Fruit fly (Drosophila melanogaster): ENCODE data around the gene Nubp2.

The Nubp2 gene

dm6 chr3L:20494780-20495591 is 31.4 kb upstream of the Nubp2 start, which contains the start of gene ZnT77C (continued):
- no peak for TF ChIP-seq gem (tag; optimal IDR thresholded peaks at IDR 0.05)
- no peak for TF ChIP-seq Hr3 (GFP tag; optimal IDR thresholded peaks at IDR 0.05)
- TF ChIP-seq D19B (GFP tag; optimal IDR thresholded peaks at IDR 0.05) = no peak
- no peak for TF ChIP-seq bsh (GFP tag; optimal IDR thresholded peaks at IDR 0.05)
- peak; percentile 57 for TF ChIP-seq CG11504 (tag; optimal IDR thresholded peaks at IDR 0.05)
- TF ChIP-seq Nf-YA (GFP tag; IDR thresholded peaks at IDR 0.05) = no peak
- TF ChIP-seq CrebB (tag; optimal IDR thresholded peaks at IDR 0.05) = peak; percentile 7
- no peak for TF ChIP-seq CHES-1-like (GFP tag; optimal IDR thresholded peaks at IDR 0.05)
- TF ChIP-seq CG14014 (GFP tag; IDR thresholded peaks at IDR 0.05) = no peak
- TF ChIP-seq CG9797 (GFP tag; optimal IDR thresholded peaks at IDR 0.05) = peak; percentile 68
- peak; percentile 48 for TF ChIP-seq CoRest (tag; optimal IDR thresholded peaks at IDR 0.05)
- peak; percentile 22 for TF ChIP-seq CG12659 (GFP tag; optimal IDR thresholded peaks at IDR 0.05)
- no peak for TF ChIP-seq CG7357 (GFP tag; IDR thresholded peaks at IDR 0.05)
- TF ChIP-seq Dip3 (GFP tag; optimal IDR thresholded peaks at IDR 0.05) = no peak
- no peak for TF ChIP-seq CG7372 (GFP tag; IDR thresholded peaks at IDR 0.05)
- no peak for TF ChIP-seq CG4404 (GFP tag; IDR thresholded peaks at IDR 0.05)
- TF ChIP-seq Dbx (GFP tag; IDR thresholded peaks at IDR 0.05) = no peak
- TF ChIP-seq yki (optimal IDR thresholded peaks at IDR 0.05) = no peak
- no peak for TF ChIP-seq Trl (optimal IDR thresholded peaks at IDR 0.05)
- no peak for TF ChIP-seq Trl (GFP tag; optimal IDR thresholded peaks at IDR 0.05)
- TF ChIP-seq slp2 (GFP tag; optimal IDR thresholded peaks at IDR 0.05) = no peak
- peak; percentile 70 for TF ChIP-seq sens (GFP tag)
- TF ChIP-seq da (GFP tag; optimal IDR thresholded peaks at IDR 0.05) = no peak
- peak; percentile 60 for TF ChIP-seq MBD-R2 (GFP tag; IDR thresholded peaks at IDR 0.05)
- TF ChIP-seq BEAF-32 (GFP tag; optimal IDR thresholded peaks at IDR 0.05) = peak; percentile 41
- no peak for TF ChIP-seq chinmo (GFP tag; IDR thresholded peaks at IDR 0.05; ENCODE audit: partially characterized antibody)
- TF ChIP-seq Hsf (GFP tag; optimal IDR thresholded peaks at IDR 0.05) = no peak
- no peak for TF ChIP-seq CG10654 (GFP tag; optimal IDR thresholded peaks at IDR 0.05)
- no peak for TF ChIP-seq fu2 (GFP tag; optimal IDR thresholded peaks at IDR 0.05)
- no peak for TF ChIP-seq sd (tag; optimal IDR thresholded peaks at IDR 0.05)
- no peak for TF ChIP-seq sc (optimal IDR thresholded peaks at IDR 0.05)
- TF ChIP-seq sc (GFP tag; optimal IDR thresholded peaks at IDR 0.05) = no peak
- no peak for TF ChIP-seq CG11560 (tag; IDR thresholded peaks at IDR 0.05)
- TF ChIP-seq Ets97D (GFP tag; optimal IDR thresholded peaks at IDR 0.05) = peak; percentile 29
- peak; percentile 56 for TF ChIP-seq bigmax (GFP tag; optimal IDR thresholded peaks at IDR 0.05)
- no peak for TF ChIP-seq Usf (GFP tag; optimal IDR thresholded peaks at IDR 0.05)
- TF ChIP-seq CG43689 (GFP tag; IDR thresholded peaks at IDR 0.05) = no peak
- TF ChIP-seq usp (GFP tag; optimal IDR thresholded peaks at IDR 0.05) = no peak
- TF ChIP-seq eyg (GFP tag; optimal IDR thresholded peaks at IDR 0.05) = no peak
- TF ChIP-seq ranshi (GFP tag; IDR thresholded peaks at IDR 0.05) = no peak
- no peak for TF ChIP-seq Adf1 (GFP tag; IDR thresholded peaks at IDR 0.05)
- TF ChIP-seq CG4424 (GFP tag; optimal IDR thresholded peaks at IDR 0.05) = no peak
- no peak for TF ChIP-seq CG1832 (GFP tag; optimal IDR thresholded peaks at IDR 0.05)
- TF ChIP-seq Myb (GFP tag; optimal IDR thresholded peaks at IDR 0.05) = peak; percentile 98
- no peak for TF ChIP-seq trh (GFP tag; optimal IDR thresholded peaks at IDR 0.05)
- no peak for TF ChIP-seq pita (GFP tag; optimal IDR thresholded peaks at IDR 0.05)

All from whole organism, embryonic.